Worm (Caenorhabditis elegans) whole organism, young adult: ENCODE results near the gene F14H3.6.

Experiments used
- F49E8.2 ChIP-seq: sonication (generic microtip); optimal IDR thresholded peaks from 3 replicates; lab custom pipeline; 2017; ENCODE audit warnings: missing genetic modification characterization, mild to moderate bottlenecking, missing compliant biosample characterization, antibody characterized with exemption, moderate library complexity; ENCODE audit not compliant: insufficient read depth
- cebp-1 ChIP-seq, 2 experiments: fragments of 200-800 bp in 1 of 2; sonication (Bioruptor generic) in 1 of 2; sonication (generic microtip) in 1 of 2; IDR thresholded peaks in 1 of 2; optimal IDR thresholded peaks in 1 of 2; 2 replicates each; pipeline versions ENCODE4 v1.3.6 to Lab custom; 2017 to 2022; ENCODE audit warnings: missing compliant biosample characterization in 2 of 2, missing genetic modification characterization in 2 of 2, mild to moderate bottlenecking in 1 of 2, missing genetic modification reagents in 1 of 2, moderate library complexity in 1 of 2
- ets-4 ChIP-seq: fragments of 200-800 bp; sonication (Bioruptor generic); optimal IDR thresholded peaks from 2 replicates; lab custom pipeline; 2018; ENCODE audit warnings: mild to moderate bottlenecking, missing genetic modification characterization, missing compliant biosample characterization
- nhr-179 ChIP-seq: sonication (generic microtip); optimal IDR thresholded peaks from 2 replicates; lab custom pipeline; 2016; ENCODE audit warnings: mild to moderate bottlenecking, missing genetic modification characterization, missing compliant biosample characterization
- pha-4 ChIP-seq: fragments of 150-350 bp; sonication (generic microtip); optimal IDR thresholded peaks from 2 replicates; lab custom pipeline; 2014; ENCODE audit warnings: missing biosample characterization, missing genetic modification reagents, missing genetic modification characterization
- unc-62 ChIP-seq: fragments of 150-350 bp; optimal IDR thresholded peaks from 2 replicates; lab custom pipeline; 2014; ENCODE audit warnings: missing biosample characterization, missing genetic modification reagents, missing genetic modification characterization

DNA sequence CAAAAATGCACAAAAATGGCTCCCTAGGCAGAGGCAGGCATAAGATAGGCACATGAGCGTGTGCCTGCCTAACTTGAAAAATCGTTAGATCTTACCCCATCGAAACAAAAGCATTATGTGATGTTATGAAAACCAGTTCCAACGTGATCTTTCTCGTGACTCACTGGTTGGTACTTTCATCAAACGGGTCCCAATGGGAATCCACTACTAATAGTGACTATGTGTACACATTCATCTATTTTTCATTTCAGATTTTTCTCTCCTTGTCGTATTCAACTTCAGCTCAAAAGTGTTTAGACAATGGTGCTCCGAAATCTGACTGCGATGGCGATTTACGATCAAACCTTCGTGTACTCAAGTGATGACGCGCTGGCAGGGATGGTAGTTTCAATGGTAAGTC lies 41.0 kb downstream of the F14H3.6 start, which contains the start of gene srx-43:
- TF ChIP-seq ets-4 (GFP tag; lab: Kevin White, UChicago), result no peak
- TF ChIP-seq unc-62, result no peak
- no peak for TF ChIP-seq F49E8.2 (tag; lab: Kevin White, UChicago)
- TF ChIP-seq nhr-179 (tag; lab: Kevin White, UChicago), result no peak
- TF ChIP-seq cebp-1 (GFP tag; IDR thresholded peaks at IDR 0.05; lab: Robert Waterston, UW), result no peak
- TF ChIP-seq cebp-1 (tag; optimal IDR thresholded peaks at IDR 0.05; lab: Kevin White, UChicago), result no peak
- TF ChIP-seq pha-4 (tag; lab: Kevin White, UChicago), result no peak
